Worm (Caenorhabditis elegans) whole organism, late embryonic: Measurements from ENCODE around the gene sod-5.

ENCODE experiments used
- C38D4.7 ChIP-seq: fragments of 200-800 bp; sonication (Bioruptor generic); optimal IDR thresholded peaks from 2 replicates; lab custom pipeline; 2018; ENCODE audit warnings: mild to moderate bottlenecking, missing genetic modification characterization, moderate library complexity, missing compliant biosample characterization
- T23F11.4 ChIP-seq: fragments of 200-800 bp; sonication (Bioruptor generic); optimal IDR thresholded peaks from 2 replicates; lab custom pipeline; 2018; ENCODE audit warnings: mild to moderate bottlenecking, missing genetic modification characterization, missing compliant biosample characterization
- Y22D7AL.16 ChIP-seq: sonication (generic microtip); optimal IDR thresholded peaks from 2 replicates; lab custom pipeline; 2016; ENCODE audit warnings: missing genetic modification characterization, missing compliant biosample characterization
- ahr-1 ChIP-seq: sonication (generic microtip); optimal IDR thresholded peaks from 2 replicates; lab custom pipeline; 2016; ENCODE audit warnings: missing genetic modification characterization, missing compliant biosample characterization
- ceh-14 ChIP-seq: sonication (generic microtip); optimal IDR thresholded peaks from 2 replicates; lab custom pipeline; 2016; ENCODE audit warnings: missing genotype, missing genetic modification characterization, missing compliant biosample characterization
- ceh-18 ChIP-seq: sonication (generic microtip); optimal IDR thresholded peaks from 2 replicates; lab custom pipeline; 2016; ENCODE audit warnings: missing genetic modification characterization, missing compliant biosample characterization
- ceh-30 ChIP-seq: fragments of 150-350 bp; optimal IDR thresholded peaks from 2 replicates; lab custom pipeline; 2014; ENCODE audit warnings: missing biosample characterization, missing genetic modification characterization
- ceh-31 ChIP-seq: sonication (generic microtip); optimal IDR thresholded peaks from 2 replicates; lab custom pipeline; 2016; ENCODE audit warnings: missing genetic modification characterization, missing compliant biosample characterization
- ceh-34 ChIP-seq: sonication (generic microtip); optimal IDR thresholded peaks from 2 replicates; lab custom pipeline; 2016; ENCODE audit warnings: mild to moderate bottlenecking, missing genetic modification characterization, missing compliant biosample characterization
- ceh-48 ChIP-seq: sonication (generic microtip); optimal IDR thresholded peaks from 2 replicates; lab custom pipeline; 2016; ENCODE audit warnings: missing genetic modification characterization, inconsistent platforms, missing compliant biosample characterization
- ceh-6 ChIP-seq: fragments of 200-800 bp; sonication (Bioruptor generic); optimal IDR thresholded peaks from 2 replicates; lab custom pipeline; 2018; ENCODE audit warnings: mild to moderate bottlenecking, missing genetic modification characterization, missing compliant biosample characterization
- ceh-9 ChIP-seq: sonication (generic microtip); optimal IDR thresholded peaks from 2 replicates; lab custom pipeline; 2016; ENCODE audit warnings: mild to moderate bottlenecking, missing genetic modification characterization, inconsistent platforms, missing compliant biosample characterization
- dve-1 ChIP-seq: sonication (generic microtip); optimal IDR thresholded peaks from 2 replicates; lab custom pipeline; 2017; ENCODE audit warnings: antibody characterized with exemption, mild to moderate bottlenecking, missing genetic modification characterization, missing compliant biosample characterization
- elt-2 ChIP-seq: sonication (generic microtip); optimal IDR thresholded peaks from 2 replicates; lab custom pipeline; 2016; ENCODE audit warnings: missing genetic modification reagents, missing genetic modification characterization, missing compliant biosample characterization
- fax-1 ChIP-seq: sonication (generic microtip); optimal IDR thresholded peaks from 2 replicates; lab custom pipeline; 2016; ENCODE audit warnings: missing genotype, missing genetic modification characterization, missing compliant biosample characterization
- fkh-10 ChIP-seq: fragments of 150-350 bp; optimal IDR thresholded peaks from 2 replicates; lab custom pipeline; 2014; ENCODE audit warnings: missing biosample characterization, missing genetic modification reagents, missing genetic modification characterization
- fkh-6 ChIP-seq: sonication (generic microtip); optimal IDR thresholded peaks from 2 replicates; lab custom pipeline; 2016; ENCODE audit warnings: missing genetic modification characterization, missing compliant biosample characterization
- gmeb-2 ChIP-seq: sonication (generic microtip); optimal IDR thresholded peaks from 2 replicates; lab custom pipeline; 2016; ENCODE audit warnings: missing genetic modification characterization, inconsistent platforms, missing compliant biosample characterization
- hlh-13 ChIP-seq: fragments of 200-800 bp; sonication (Bioruptor generic); optimal IDR thresholded peaks from 2 replicates; lab custom pipeline; 2018; ENCODE audit warnings: mild to moderate bottlenecking, missing genetic modification characterization, missing compliant biosample characterization
- hlh-30 ChIP-seq: sonication (generic microtip); optimal IDR thresholded peaks from 2 replicates; lab custom pipeline; 2017; ENCODE audit warnings: antibody characterized with exemption, missing genetic modification characterization, missing compliant biosample characterization; ENCODE audit not compliant: insufficient read depth
- lim-6 ChIP-seq: sonication (generic microtip); optimal IDR thresholded peaks from 2 replicates; lab custom pipeline; 2016; ENCODE audit warnings: missing genetic modification characterization, missing compliant biosample characterization
- mec-3 ChIP-seq: sonication (generic microtip); optimal IDR thresholded peaks from 2 replicates; lab custom pipeline; 2016; ENCODE audit warnings: borderline replicate concordance, missing genetic modification characterization, missing compliant biosample characterization
- nfya-1 ChIP-seq: sonication (generic microtip); optimal IDR thresholded peaks from 2 replicates; lab custom pipeline; 2017; ENCODE audit warnings: missing genetic modification characterization, mild to moderate bottlenecking, missing compliant biosample characterization, antibody characterized with exemption, moderate library complexity
- nhr-11 ChIP-seq: fragments of 150-350 bp; optimal IDR thresholded peaks from 2 replicates; lab custom pipeline; 2014; ENCODE audit warnings: missing biosample characterization, missing genetic modification characterization
- pat-9 ChIP-seq: fragments of 200-800 bp; sonication (Bioruptor generic); optimal IDR thresholded peaks from 2 replicates; lab custom pipeline; 2018; ENCODE audit warnings: mild to moderate bottlenecking, missing genetic modification characterization, moderate library complexity, missing compliant biosample characterization
- pha-4 ChIP-seq: fragments of 150-350 bp; optimal IDR thresholded peaks from 2 replicates; lab custom pipeline; 2018; ENCODE audit warnings: missing biosample characterization, missing genetic modification reagents, missing genetic modification characterization
- ref-2 ChIP-seq: sonication (generic microtip); optimal IDR thresholded peaks from 2 replicates; lab custom pipeline; 2016; ENCODE audit warnings: missing genetic modification characterization, missing compliant biosample characterization
- sdc-2 ChIP-seq: sonication (generic microtip); optimal IDR thresholded peaks from 2 replicates; lab custom pipeline; 2016; ENCODE audit warnings: missing genotype, missing genetic modification characterization, missing compliant biosample characterization
- syd-9 ChIP-seq: sonication (generic microtip); optimal IDR thresholded peaks from 2 replicates; lab custom pipeline; 2016; ENCODE audit warnings: mild to moderate bottlenecking, missing genetic modification characterization, moderate library complexity, missing compliant biosample characterization
- unc-3 ChIP-seq, 2 experiments: fragments of 200-800 bp in 1 of 2; sonication (Bioruptor generic) in 1 of 2; sonication (generic microtip) in 1 of 2; conservative IDR thresholded peaks in 1 of 2; optimal IDR thresholded peaks in 1 of 2; 2 replicates each; pipeline versions ENCODE4 v1.3.6 to Lab custom; 2016 to 2022; ENCODE audit warnings: missing compliant biosample characterization in 2 of 2, missing genetic modification characterization in 2 of 2, missing genetic modification reagents in 1 of 2
- unc-42 ChIP-seq: sonication (generic microtip); optimal IDR thresholded peaks from 2 replicates; lab custom pipeline; 2016; ENCODE audit warnings: missing genotype, missing genetic modification characterization, missing compliant biosample characterization
- unc-55 ChIP-seq: sonication (generic microtip); optimal IDR thresholded peaks from 2 replicates; lab custom pipeline; 2017; ENCODE audit warnings: missing biosample characterization, missing genetic modification reagents, missing genetic modification characterization

sod-5 gene

ce11 chrII:4441278-4441677 is 23.8 kb downstream of the sod-5 start:
- TF ChIP-seq nfya-1 (tag; lab: Kevin White, UChicago): peak; percentile 81
- TF ChIP-seq mec-3 (tag; lab: Kevin White, UChicago): no peak

ce11 chrII:4444811-4445210 is 27.4 kb downstream of the sod-5 start:
- no peak for TF ChIP-seq ceh-34

DNA sequence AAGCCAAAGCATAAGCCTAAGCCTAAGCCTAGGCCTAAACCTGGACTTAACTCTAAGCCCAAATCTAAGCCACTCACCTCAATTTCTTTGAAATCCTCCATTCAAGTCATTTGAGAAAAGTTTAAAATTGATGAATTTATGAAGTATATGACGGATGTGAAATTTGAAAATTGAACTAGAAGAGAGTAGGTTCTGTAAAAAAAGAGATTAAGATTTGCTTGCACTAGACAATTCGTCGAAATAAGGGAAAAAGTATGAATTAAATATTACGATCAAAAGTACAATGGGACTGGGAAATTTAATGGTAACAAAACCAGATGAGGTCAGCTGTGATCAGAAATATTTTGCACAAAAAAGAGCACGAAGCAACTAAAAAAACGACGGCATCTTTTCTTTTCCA is 35.6 kb downstream of the sod-5 start, which contains the start of gene twk-2:
Gene twk-2, minus strand, starts transcription at position 101 of the 400 bp plus-strand sequence.
- TF ChIP-seq hlh-13 (GFP tag; lab: Kevin White, UChicago) (no peak), nhr-11 (tag; lab: Kevin White, UChicago) (no peak), Y22D7AL.16 (tag; lab: Kevin White, UChicago) (no peak), fkh-6 (tag; lab: Kevin White, UChicago) (no peak), C38D4.7 (GFP tag; lab: Kevin White, UChicago) (no peak), dve-1 (tag; lab: Kevin White, UChicago) (no peak), syd-9 (tag; lab: Kevin White, UChicago) (no peak), elt-2 (tag; lab: Kevin White, UChicago) (no peak), mec-3 (tag; lab: Kevin White, UChicago) (no peak), ceh-6 (no peak), ceh-48 (no peak), sdc-2 (tag; lab: Kevin White, UChicago) (no peak), ceh-9 (tag; lab: Kevin White, UChicago) (no peak), ref-2 (tag; lab: Kevin White, UChicago) (no peak), unc-55 (GFP tag; lab: Kevin White, UChicago) (no peak), pat-9 (tag; lab: Kevin White, UChicago) (no peak), gmeb-2 (tag; lab: Kevin White, UChicago) (no peak), fkh-10 (GFP tag; lab: Kevin White, UChicago) (no peak), hlh-30 (tag; lab: Kevin White, UChicago) (no peak)
- TF ChIP-seq, all 69 proteins: peak for 0

- TF ChIP-seq ceh-31 (tag; lab: Kevin White, UChicago) (peak; percentile 4), pha-4 (tag; lab: Kevin White, UChicago) (no peak), unc-42 (tag; lab: Kevin White, UChicago) (peak; percentile 54), nfya-1 (tag; lab: Kevin White, UChicago) (no peak), ahr-1 (tag; lab: Kevin White, UChicago) (no peak)
- TF ChIP-seq, all 69 proteins: peak for 2
Measured at ce11 chrII:4453453-4453852, 36.0 kb downstream of the sod-5 start.

ce11 chrII:4454823-4455222 is 37.4 kb downstream of the sod-5 start:
- peak; percentile 63 for TF ChIP-seq dve-1 (tag; lab: Kevin White, UChicago)
- TF ChIP-seq T23F11.4 (GFP tag; lab: Kevin White, UChicago): no peak
- TF ChIP-seq ceh-6: no peak
- no peak for TF ChIP-seq fax-1 (tag; lab: Kevin White, UChicago)
- no peak for TF ChIP-seq unc-55 (GFP tag; lab: Kevin White, UChicago)
- no peak for TF ChIP-seq unc-3 (GFP tag; conservative IDR thresholded peaks at IDR 0.05; lab: Robert Waterston, UW)
- no peak for TF ChIP-seq unc-3 (tag; optimal IDR thresholded peaks at IDR 0.05; lab: Kevin White, UChicago)
- no peak for TF ChIP-seq ceh-30 (tag; lab: Kevin White, UChicago)
- TF ChIP-seq, all 69 proteins: peak for 1

DNA sequence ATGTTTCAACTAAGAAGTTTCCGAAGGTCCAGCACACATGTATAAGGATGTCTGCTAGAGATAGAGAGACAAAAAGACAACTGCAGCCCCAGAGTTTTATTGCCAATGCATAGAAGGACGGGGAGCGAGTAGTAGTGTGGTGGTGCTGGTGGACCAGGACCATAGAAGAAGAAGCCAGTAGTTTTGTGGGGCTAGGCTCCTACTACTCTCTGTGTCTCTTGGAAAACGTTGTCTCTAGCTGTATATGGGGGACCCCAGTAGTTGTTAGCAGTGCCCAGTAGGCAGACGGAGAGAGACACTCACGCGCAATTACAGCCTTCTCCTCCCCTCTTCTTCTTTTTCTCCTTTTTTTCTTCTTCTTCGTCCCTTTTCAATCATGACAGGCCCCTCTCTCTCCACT is 38.6 kb downstream of the sod-5 start:
- TF ChIP-seq ceh-14 (peak; percentile 42), fkh-6 (tag; lab: Kevin White, UChicago) (no peak), ceh-18 (peak; percentile 39), ceh-31 (tag; lab: Kevin White, UChicago) (peak; percentile 59), lim-6 (peak; percentile 11), unc-42 (tag; lab: Kevin White, UChicago) (peak; percentile 53), ahr-1 (tag; lab: Kevin White, UChicago) (no peak), ref-2 (tag; lab: Kevin White, UChicago) (no peak)
